Worm (Caenorhabditis elegans) whole organism, young adult: ENCODE measurements around the gene lsy-27.

Experiments
- C17E4.6 ChIP-seq: fragments of 200-800 bp; sonication (Bioruptor generic); IDR thresholded peaks from 2 replicates; pipeline ENCODE4 v1.3.6; 2022; ENCODE audit warnings: missing genetic modification reagents, missing genetic modification characterization, missing compliant biosample characterization
- F23B12.7 ChIP-seq: sonication (generic microtip); optimal IDR thresholded peaks from 2 replicates; lab custom pipeline; 2017; ENCODE audit warnings: missing genetic modification characterization, mild to moderate bottlenecking, missing compliant biosample characterization, antibody characterized with exemption, moderate library complexity; ENCODE audit not compliant: insufficient read depth
- F33H1.4 ChIP-seq: fragments of 200-800 bp; sonication (Bioruptor generic); IDR thresholded peaks from 2 replicates; pipeline ENCODE4 v1.3.6; 2022; ENCODE audit warnings: missing genetic modification reagents, missing genetic modification characterization, missing compliant biosample characterization
- F39B2.1 ChIP-seq: fragments of 200-800 bp; sonication (Bioruptor generic); IDR thresholded peaks from 2 replicates; pipeline ENCODE4 v1.3.6; 2022; ENCODE audit warnings: missing genetic modification reagents, missing genetic modification characterization, missing compliant biosample characterization
- Y79H2A.3 ChIP-seq: fragments of 200-800 bp; sonication (Bioruptor generic); conservative IDR thresholded peaks from 2 replicates; pipeline ENCODE4 v1.3.6; 2022; ENCODE audit warnings: missing genetic modification reagents, missing genetic modification characterization, missing compliant biosample characterization
- aptf-2 ChIP-seq: fragments of 200-800 bp; sonication (Bioruptor generic); conservative IDR thresholded peaks from 2 replicates; pipeline ENCODE4 v1.3.6; 2022; ENCODE audit warnings: missing genetic modification reagents, missing genetic modification characterization, missing compliant biosample characterization
- attf-5 ChIP-seq: fragments of 200-800 bp; sonication (Bioruptor generic); optimal IDR thresholded peaks from 2 replicates; lab custom pipeline; 2018; ENCODE audit warnings: mild to moderate bottlenecking, missing genetic modification characterization, missing compliant biosample characterization
- ceh-40 ChIP-seq: fragments of 200-800 bp; sonication (Bioruptor generic); IDR thresholded peaks from 2 replicates; pipeline ENCODE4 v1.3.6; 2022; ENCODE audit warnings: missing genetic modification characterization, missing compliant biosample characterization
- ceh-58 ChIP-seq: fragments of 200-800 bp; sonication (Bioruptor generic); IDR thresholded peaks from 2 replicates; pipeline ENCODE4 v1.3.6; 2022; ENCODE audit warnings: missing genetic modification characterization, missing compliant biosample characterization
- ceh-79 ChIP-seq: sonication (generic microtip); optimal IDR thresholded peaks from 2 replicates; lab custom pipeline; 2017; ENCODE audit warnings: mild to moderate bottlenecking, missing genetic modification characterization, missing compliant biosample characterization
- dpl-1 ChIP-seq: fragments of 150-350 bp; optimal IDR thresholded peaks from 2 replicates; lab custom pipeline; 2014; ENCODE audit warnings: missing biosample characterization, missing genetic modification reagents, missing genetic modification characterization
- efl-1 ChIP-seq: fragments of 150-350 bp; optimal IDR thresholded peaks from 2 replicates; lab custom pipeline; 2014; ENCODE audit warnings: missing biosample characterization, missing genetic modification reagents, missing genetic modification characterization
- egl-18 ChIP-seq: fragments of 200-800 bp; sonication (Bioruptor generic); IDR thresholded peaks from 2 replicates; pipeline ENCODE4 v1.3.6; 2022; ENCODE audit warnings: missing genetic modification reagents, missing genetic modification characterization, missing compliant biosample characterization
- egrh-3 ChIP-seq: fragments of 200-800 bp; sonication (Bioruptor generic); IDR thresholded peaks from 2 replicates; pipeline ENCODE4 v1.3.6; 2022; ENCODE audit warnings: missing genetic modification reagents, missing genetic modification characterization, missing compliant biosample characterization
- gei-17 ChIP-seq: fragments of 200-800 bp; sonication (Bioruptor generic); optimal IDR thresholded peaks from 2 replicates; lab custom pipeline; 2018; ENCODE audit warnings: mild to moderate bottlenecking, missing genetic modification characterization, missing compliant biosample characterization
- hlh-12 ChIP-seq: sonication (generic microtip); optimal IDR thresholded peaks from 2 replicates; lab custom pipeline; 2016; ENCODE audit warnings: missing genetic modification characterization, missing compliant biosample characterization
- lir-1 ChIP-seq: fragments of 200-800 bp; sonication (Bioruptor generic); conservative IDR thresholded peaks from 2 replicates; pipeline ENCODE4 v1.3.6; 2022; ENCODE audit warnings: missing genetic modification reagents, missing genetic modification characterization, missing compliant biosample characterization
- madf-6 ChIP-seq: fragments of 200-800 bp; sonication (Bioruptor generic); IDR thresholded peaks from 2 replicates; pipeline ENCODE4 v1.3.6; 2022; ENCODE audit warnings: missing genetic modification reagents, missing genetic modification characterization, missing compliant biosample characterization
- mcd-1 ChIP-seq: fragments of 200-800 bp; sonication (Bioruptor generic); IDR thresholded peaks from 2 replicates; pipeline ENCODE4 v1.3.6; 2022; ENCODE audit warnings: missing genetic modification reagents, missing genetic modification characterization, missing compliant biosample characterization
- nhr-179 ChIP-seq: sonication (generic microtip); optimal IDR thresholded peaks from 2 replicates; lab custom pipeline; 2016; ENCODE audit warnings: mild to moderate bottlenecking, missing genetic modification characterization, missing compliant biosample characterization
- pbrm-1 ChIP-seq: fragments of 200-800 bp; sonication (Bioruptor generic); IDR thresholded peaks from 2 replicates; pipeline ENCODE4 v1.3.6; 2022; ENCODE audit warnings: missing genetic modification reagents, missing genetic modification characterization, missing compliant biosample characterization
- pha-4 ChIP-seq: fragments of 150-350 bp; sonication (generic microtip); optimal IDR thresholded peaks from 2 replicates; lab custom pipeline; 2014; ENCODE audit warnings: missing biosample characterization, missing genetic modification reagents, missing genetic modification characterization
- rpc-1 ChIP-seq, 2 experiments: fragments of 150-350 bp in 1 of 2; sonication (generic microtip) in 1 of 2; optimal IDR thresholded peaks; 2 replicates each; lab custom pipeline; 2014 to 2018; ENCODE audit warnings: missing biosample characterization in 1 of 2, missing genetic modification characterization in 1 of 2, missing genetic modification reagents in 1 of 2, missing genotype in 1 of 2
- snpc-3.4 ChIP-seq: sonication (generic microtip); optimal IDR thresholded peaks from 2 replicates; lab custom pipeline; 2017; ENCODE audit warnings: missing genetic modification characterization, mild to moderate bottlenecking, missing compliant biosample characterization, antibody characterized with exemption, moderate library complexity, missing genotype, missing genetic modification reagents
- snpc-4 ChIP-seq, 5 experiments: fragments of 150-350 bp in 1 of 5; sonication (generic microtip) in 4 of 5; optimal IDR thresholded peaks; 2 replicates each; lab custom pipeline; 2014 to 2018; ENCODE audit warnings: missing genetic modification characterization in 5 of 5, missing biosample characterization in 3 of 5, antibody characterized with exemption in 2 of 5, mild to moderate bottlenecking in 2 of 5, missing compliant biosample characterization in 2 of 5, missing genotype in 2 of 5, moderate library complexity in 2 of 5, missing genetic modification reagents in 1 of 5
- zfh-2 ChIP-seq: fragments of 200-800 bp; sonication (Bioruptor generic); conservative IDR thresholded peaks from 2 replicates; pipeline ENCODE4 v1.3.6; 2022; ENCODE audit warnings: missing genetic modification reagents, missing genetic modification characterization, missing compliant biosample characterization
- ztf-26 ChIP-seq: sonication (generic microtip); optimal IDR thresholded peaks from 2 replicates; lab custom pipeline; 2017; ENCODE audit warnings: missing genetic modification characterization, missing compliant biosample characterization
- ztf-28 ChIP-seq: fragments of 200-800 bp; sonication (Bioruptor generic); IDR thresholded peaks from 2 replicates; pipeline ENCODE4 v1.3.6; 2022; ENCODE audit warnings: missing genetic modification reagents, missing genetic modification characterization, missing compliant biosample characterization

The lsy-27 gene

DNA sequence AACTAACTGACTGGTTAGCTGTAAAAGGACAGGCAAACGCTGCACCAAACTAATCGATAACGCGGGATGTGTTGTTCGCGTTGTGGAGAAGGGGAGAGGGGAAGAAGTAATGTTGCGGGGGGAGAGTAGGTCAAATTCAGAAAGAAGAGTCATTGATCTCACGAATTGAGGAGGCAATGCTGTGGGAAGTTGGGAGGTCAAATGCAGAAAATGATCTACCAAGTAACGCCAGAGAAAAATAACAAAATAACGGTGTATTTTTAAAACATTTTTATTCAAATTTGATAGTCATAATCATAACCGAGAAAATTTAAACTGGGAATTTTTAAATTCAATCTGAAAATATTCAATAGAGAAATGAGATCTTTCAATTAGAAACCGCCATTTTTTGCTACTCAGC, at the start of gene lsy-27:
TSS of gene lsy-27 (minus strand) at position 101 of the 400 bp plus-strand sequence.
- no peak for TF ChIP-seq C17E4.6 (GFP tag; lab: Robert Waterston, UW)
- no peak for TF ChIP-seq rpc-1 (optimal IDR thresholded peaks at IDR 0.05; lab: Kevin White, UChicago)
- no peak for TF ChIP-seq rpc-1 (tag; optimal IDR thresholded peaks at IDR 0.05; lab: Kevin White, UChicago)
- TF ChIP-seq ceh-79 (tag; lab: Kevin White, UChicago), result no peak
- peak; percentile 45; the same call in 1 of the 2 replicates for TF ChIP-seq madf-6
- TF ChIP-seq nhr-179 (tag; lab: Kevin White, UChicago), result no peak
- TF ChIP-seq efl-1 (GFP tag; lab: Kevin White, UChicago), result peak; percentile 14
- TF ChIP-seq, all 124 proteins: peak for 2

DNA sequence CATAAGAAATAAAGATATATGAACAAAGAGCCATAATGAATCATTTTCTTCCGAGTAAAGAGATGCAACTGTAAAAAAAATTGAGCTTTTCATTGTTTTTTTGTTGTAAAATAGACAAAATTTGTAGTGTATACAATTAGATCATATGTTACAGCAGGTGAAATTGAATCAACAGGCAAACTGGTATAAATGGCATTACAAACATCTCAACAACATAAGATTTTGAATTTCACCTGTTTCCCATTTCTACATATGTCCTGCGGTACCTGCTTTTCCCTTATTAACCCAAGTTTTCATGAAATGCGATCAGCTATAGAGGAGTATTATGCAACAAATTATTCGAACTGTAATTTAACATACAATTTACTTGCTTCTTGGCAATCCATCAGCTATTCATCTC, 45.4 kb upstream of the lsy-27 start, which contains the start of gene srh-120:
TSS of gene srh-120 (plus strand) at position 301 of the 400 bp plus-strand sequence.
- TF ChIP-seq snpc-3.4 (tag; lab: Kevin White, UChicago) (no peak), egl-18 (GFP tag; lab: Robert Waterston, UW) (no peak), Y79H2A.3 (GFP tag; lab: Robert Waterston, UW) (no peak), hlh-12 (no peak), F39B2.1 (GFP tag; lab: Robert Waterston, UW) (no peak), ceh-40 (GFP tag; lab: Robert Waterston, UW) (no peak), pbrm-1 (GFP tag; lab: Robert Waterston, UW) (no peak), lir-1 (GFP tag; lab: Robert Waterston, UW) (no peak), gei-17 (GFP tag; lab: Kevin White, UChicago) (no peak), dpl-1 (no peak), pha-4 (tag; lab: Kevin White, UChicago) (no peak)

DNA sequence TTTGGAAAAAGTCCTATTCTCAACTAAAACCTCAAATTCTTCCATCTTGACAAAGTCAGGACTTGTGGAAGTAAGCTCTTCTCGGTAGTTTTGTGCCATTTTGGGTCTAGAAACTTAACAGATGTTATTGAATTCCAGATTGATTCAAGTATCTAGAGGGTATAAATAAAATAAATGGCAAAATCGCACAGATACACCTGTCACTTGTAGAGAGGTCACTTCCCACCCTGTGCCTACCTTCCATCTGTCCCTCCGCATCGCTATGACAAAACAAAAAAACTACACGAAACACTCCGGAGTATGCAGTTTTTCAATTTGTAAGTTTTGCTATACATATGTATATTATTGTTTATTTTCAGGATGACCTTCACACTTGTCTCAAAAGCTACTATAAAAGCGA, 29.9 kb upstream of the lsy-27 start, which contains the start of gene Y20C6A.4:
TSS of gene Y20C6A.4 (plus strand) at position 301 of the 400 bp plus-strand sequence.
- no peak for TF ChIP-seq mcd-1 (GFP tag; lab: Robert Waterston, UW)
- TF ChIP-seq ceh-58 (GFP tag; lab: Robert Waterston, UW), result no peak
- TF ChIP-seq F23B12.7, result no peak
- TF ChIP-seq attf-5 (GFP tag; lab: Kevin White, UChicago), result no peak
- no peak for TF ChIP-seq snpc-3.4 (tag; lab: Kevin White, UChicago)
- no peak for TF ChIP-seq ztf-28 (GFP tag; lab: Robert Waterston, UW)
- no peak for TF ChIP-seq ztf-26 (tag; lab: Kevin White, UChicago)

DNA sequence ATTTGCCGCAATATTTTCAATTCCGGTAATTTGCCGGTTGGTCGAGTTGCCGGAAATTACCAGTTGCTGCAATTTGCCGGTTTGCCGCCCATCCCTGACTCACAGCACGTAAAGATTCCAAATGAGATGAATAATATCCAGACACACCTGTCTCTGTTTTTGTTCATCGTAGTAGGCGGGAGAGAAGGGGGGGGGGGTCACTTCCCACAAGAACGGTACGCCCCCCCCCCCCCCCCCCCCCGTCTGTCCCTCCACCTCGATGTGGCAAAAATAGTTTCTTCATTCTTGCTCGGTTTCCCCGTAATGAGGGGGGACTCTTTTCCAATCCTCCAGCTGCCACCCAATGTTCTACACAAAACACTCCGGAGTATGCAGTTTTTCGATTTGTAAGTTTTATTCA, 27.1 kb upstream of the lsy-27 start, which contains the start of gene fbxb-7:
TSS of gene fbxb-7 (plus strand) at position 267 of the 400 bp plus-strand sequence.
- TF ChIP-seq egrh-3 (GFP tag; lab: Robert Waterston, UW) (peak; percentile 98), aptf-2 (GFP tag; lab: Robert Waterston, UW) (peak; percentile 77; the same call in 1 of the 2 replicates), zfh-2 (GFP tag; lab: Robert Waterston, UW) (peak; percentile 83), F33H1.4 (no peak)

DNA sequence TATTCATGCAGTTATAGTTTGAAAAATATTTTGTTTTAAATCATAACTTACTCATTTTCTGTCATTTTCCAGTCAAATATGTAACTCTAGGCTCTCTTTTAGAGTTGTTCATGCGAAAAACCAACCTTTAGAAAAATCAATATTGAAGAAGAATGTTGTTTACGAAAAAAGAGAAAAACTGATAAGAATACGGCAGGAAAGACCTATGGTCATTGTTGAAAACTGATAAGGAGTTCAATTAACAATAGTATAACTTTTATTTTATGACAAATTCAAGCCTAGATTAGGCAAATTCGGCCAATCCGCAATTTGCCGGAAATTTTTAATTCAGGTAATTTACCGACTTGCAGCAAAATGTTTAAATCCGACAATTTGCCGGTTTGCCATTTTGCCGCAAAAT, 26.6 kb upstream of the lsy-27 start, which contains the start of gene Y20C6A.1:
TSS of gene Y20C6A.1 (minus strand) at position 107 of the 400 bp plus-strand sequence.
- TF ChIP-seq nhr-179 (tag; lab: Kevin White, UChicago) (no peak), snpc-4 (GFP tag; optimal IDR thresholded peaks at IDR 0.05; lab: Kevin White, UChicago) (no peak), snpc-4 (tag; optimal IDR thresholded peaks at IDR 0.05; lab: Kevin White, UChicago) (peak in 1 of 4 experiments; percentile 44)
